Worm (Caenorhabditis elegans) whole organism, L2 larva: ENCODE data around the gene F31E8.5.

Source experiments
- C34F6.9 ChIP-seq: fragments of 150-350 bp; optimal IDR thresholded peaks from 2 replicates; lab custom pipeline; 2014; ENCODE audit warnings: missing biosample characterization, missing genetic modification characterization
- F13H6.1 ChIP-seq: sonication (generic microtip); optimal IDR thresholded peaks from 2 replicates; lab custom pipeline; 2016; ENCODE audit warnings: missing genetic modification characterization, missing compliant biosample characterization
- R02D3.7 ChIP-seq: fragments of 150-350 bp; optimal IDR thresholded peaks from 2 replicates; lab custom pipeline; 2014; ENCODE audit warnings: missing biosample characterization, missing genetic modification characterization
- Y55F3AM.14 ChIP-seq: fragments of 200-800 bp; sonication (Bioruptor generic); optimal IDR thresholded peaks from 2 replicates; lab custom pipeline; 2018; ENCODE audit warnings: mild to moderate bottlenecking, missing genetic modification characterization, missing compliant biosample characterization
- ZK546.5 ChIP-seq: sonication (generic microtip); optimal IDR thresholded peaks from 2 replicates; lab custom pipeline; 2017; ENCODE audit warnings: missing biosample characterization, missing genetic modification characterization
- alr-1 ChIP-seq: fragments of 150-350 bp; optimal IDR thresholded peaks from 2 replicates; lab custom pipeline; 2014; ENCODE audit warnings: missing biosample characterization, missing genetic modification characterization
- ama-1 ChIP-seq: fragments of 150-350 bp; optimal IDR thresholded peaks from 2 replicates; lab custom pipeline; 2018; ENCODE audit warnings: inconsistent platforms
- blmp-1 ChIP-seq: sonication (generic microtip); optimal IDR thresholded peaks from 2 replicates; lab custom pipeline; 2017; ENCODE audit warnings: missing genetic modification characterization, mild to moderate bottlenecking, missing compliant biosample characterization, antibody characterized with exemption, moderate library complexity; ENCODE audit not compliant: insufficient read depth
- ceh-16 ChIP-seq: fragments of 150-350 bp; optimal IDR thresholded peaks from 2 replicates; lab custom pipeline; 2014; ENCODE audit warnings: missing biosample characterization, missing genetic modification characterization
- crh-2 ChIP-seq: sonication (generic microtip); optimal IDR thresholded peaks from 2 replicates; lab custom pipeline; 2017; ENCODE audit warnings: missing biosample characterization, missing genetic modification characterization
- dmd-4 ChIP-seq: sonication (generic microtip); optimal IDR thresholded peaks from 2 replicates; lab custom pipeline; 2017; ENCODE audit warnings: missing biosample characterization, missing genetic modification characterization
- egl-27 ChIP-seq: sonication (generic microtip); optimal IDR thresholded peaks from 3 replicates; lab custom pipeline; 2017; ENCODE audit warnings: missing biosample characterization, missing genetic modification reagents, missing genetic modification characterization
- elt-1 ChIP-seq: fragments of 150-350 bp; optimal IDR thresholded peaks from 2 replicates; lab custom pipeline; 2014; ENCODE audit warnings: missing biosample characterization, missing genetic modification characterization
- elt-3 ChIP-seq: sonication (generic microtip); optimal IDR thresholded peaks from 2 replicates; lab custom pipeline; 2017; ENCODE audit warnings: missing biosample characterization, missing genetic modification characterization
- fos-1 ChIP-seq: fragments of 150-350 bp; optimal IDR thresholded peaks from 2 replicates; lab custom pipeline; 2014; ENCODE audit warnings: missing biosample characterization, missing genetic modification characterization
- gmeb-1 ChIP-seq: fragments of 150-350 bp; optimal IDR thresholded peaks from 2 replicates; lab custom pipeline; 2014; ENCODE audit warnings: missing biosample characterization, missing genetic modification characterization
- lin-11 ChIP-seq: fragments of 150-350 bp; sonication (generic microtip); optimal IDR thresholded peaks from 2 replicates; lab custom pipeline; 2014; ENCODE audit warnings: missing biosample characterization, missing genetic modification characterization, inconsistent platforms, mixed read lengths
- lin-13 ChIP-seq: fragments of 150-350 bp; optimal IDR thresholded peaks from 2 replicates; lab custom pipeline; 2014; ENCODE audit warnings: missing biosample characterization, missing genetic modification reagents, missing genetic modification characterization
- lin-39 ChIP-seq: fragments of 150-350 bp; optimal IDR thresholded peaks from 2 replicates; lab custom pipeline; 2014; ENCODE audit warnings: missing biosample characterization, missing genetic modification reagents, missing genetic modification characterization
- lsy-2 ChIP-seq, 2 experiments: fragments of 150-350 bp in 1 of 2; sonication (generic microtip) in 1 of 2; optimal IDR thresholded peaks; 2 replicates each; lab custom pipeline; 2014 to 2017; ENCODE audit warnings: missing biosample characterization in 2 of 2, missing genetic modification characterization in 2 of 2
- mab-5 ChIP-seq: fragments of 150-350 bp; optimal IDR thresholded peaks from 2 replicates; lab custom pipeline; 2014; ENCODE audit warnings: missing biosample characterization, missing genetic modification characterization
- mbf-1 ChIP-seq: sonication (generic microtip); optimal IDR thresholded peaks from 2 replicates; lab custom pipeline; 2017; ENCODE audit warnings: missing biosample characterization, missing genetic modification characterization
- mdl-1 ChIP-seq, 2 experiments: fragments of 150-350 bp in 1 of 2; sonication (generic microtip) in 1 of 2; optimal IDR thresholded peaks; 2 replicates each; lab custom pipeline; 2017; ENCODE audit warnings: missing biosample characterization in 2 of 2, missing genetic modification characterization in 2 of 2
- nhr-10 ChIP-seq: sonication (generic microtip); optimal IDR thresholded peaks from 2 replicates; lab custom pipeline; 2017; ENCODE audit warnings: missing biosample characterization, missing genetic modification characterization
- nhr-11 ChIP-seq: fragments of 150-350 bp; optimal IDR thresholded peaks from 2 replicates; lab custom pipeline; 2014; ENCODE audit warnings: missing biosample characterization, missing genetic modification characterization
- nhr-12 ChIP-seq: fragments of 150-350 bp; optimal IDR thresholded peaks from 2 replicates; lab custom pipeline; 2014; ENCODE audit warnings: missing biosample characterization, missing genetic modification characterization
- nhr-129 ChIP-seq: fragments of 150-350 bp; optimal IDR thresholded peaks from 2 replicates; lab custom pipeline; 2014; ENCODE audit warnings: missing biosample characterization, missing genetic modification characterization
- nhr-21 ChIP-seq: fragments of 150-350 bp; optimal IDR thresholded peaks from 2 replicates; lab custom pipeline; 2014; ENCODE audit warnings: missing biosample characterization, missing genetic modification characterization
- nhr-23 ChIP-seq: fragments of 150-350 bp; optimal IDR thresholded peaks from 2 replicates; lab custom pipeline; 2014; ENCODE audit warnings: missing biosample characterization, missing genetic modification reagents, missing genetic modification characterization
- nhr-237 ChIP-seq: fragments of 150-350 bp; optimal IDR thresholded peaks from 2 replicates; lab custom pipeline; 2014; ENCODE audit warnings: missing biosample characterization, missing genetic modification characterization
- nhr-6 ChIP-seq: fragments of 150-350 bp; optimal IDR thresholded peaks from 2 replicates; lab custom pipeline; 2014; ENCODE audit warnings: missing biosample characterization, missing genetic modification characterization
- nhr-77 ChIP-seq: fragments of 150-350 bp; optimal IDR thresholded peaks from 2 replicates; lab custom pipeline; 2014; ENCODE audit warnings: missing biosample characterization, missing genetic modification characterization
- peb-1 ChIP-seq: fragments of 150-350 bp; optimal IDR thresholded peaks from 2 replicates; lab custom pipeline; 2014; ENCODE audit warnings: missing biosample characterization, missing genetic modification characterization
- sem-4 ChIP-seq: fragments of 150-350 bp; optimal IDR thresholded peaks from 2 replicates; lab custom pipeline; 2014; ENCODE audit warnings: missing biosample characterization, missing genetic modification reagents, missing genetic modification characterization
- skn-1 ChIP-seq: sonication (generic microtip); optimal IDR thresholded peaks from 2 replicates; lab custom pipeline; 2017; ENCODE audit warnings: missing biosample characterization, missing genetic modification characterization
- sma-3 ChIP-seq: sonication (generic microtip); optimal IDR thresholded peaks from 2 replicates; lab custom pipeline; 2016; ENCODE audit warnings: missing genetic modification reagents, missing genetic modification characterization, missing compliant biosample characterization
- sma-9 ChIP-seq, 2 experiments: fragments of 150-350 bp in 1 of 2; sonication (generic microtip) in 1 of 2; optimal IDR thresholded peaks; 2 replicates each; lab custom pipeline; 2014 to 2016; ENCODE audit warnings: missing genetic modification characterization in 2 of 2, mild to moderate bottlenecking in 1 of 2, missing biosample characterization in 1 of 2, missing compliant biosample characterization in 1 of 2, missing genetic modification reagents in 1 of 2, moderate library complexity in 1 of 2
- snpc-4 ChIP-seq: fragments of 150-350 bp; optimal IDR thresholded peaks from 2 replicates; lab custom pipeline; 2014; ENCODE audit warnings: missing biosample characterization, missing genetic modification characterization
- unc-39 ChIP-seq: fragments of 150-350 bp; optimal IDR thresholded peaks from 2 replicates; lab custom pipeline; 2014; ENCODE audit warnings: missing biosample characterization, missing genetic modification characterization
- unc-62 ChIP-seq: fragments of 150-350 bp; optimal IDR thresholded peaks from 2 replicates; lab custom pipeline; 2014; ENCODE audit warnings: missing biosample characterization, missing genetic modification reagents, missing genetic modification characterization
- zag-1 ChIP-seq: fragments of 150-350 bp; optimal IDR thresholded peaks from 2 replicates; lab custom pipeline; 2014; ENCODE audit warnings: missing biosample characterization, missing genetic modification characterization
- ztf-1 ChIP-seq: fragments of 200-800 bp; sonication (Bioruptor generic); conservative IDR thresholded peaks from 2 replicates; pipeline ENCODE4 v1.3.6; 2022; ENCODE audit warnings: missing genetic modification characterization, missing compliant biosample characterization
- ztf-11 ChIP-seq: sonication (generic microtip); optimal IDR thresholded peaks from 2 replicates; lab custom pipeline; 2017; ENCODE audit warnings: missing biosample characterization, missing genetic modification characterization
- ztf-4 ChIP-seq: fragments of 150-350 bp; optimal IDR thresholded peaks from 2 replicates; lab custom pipeline; 2014; ENCODE audit warnings: missing biosample characterization, missing genetic modification characterization

The F31E8.5 gene

DNA sequence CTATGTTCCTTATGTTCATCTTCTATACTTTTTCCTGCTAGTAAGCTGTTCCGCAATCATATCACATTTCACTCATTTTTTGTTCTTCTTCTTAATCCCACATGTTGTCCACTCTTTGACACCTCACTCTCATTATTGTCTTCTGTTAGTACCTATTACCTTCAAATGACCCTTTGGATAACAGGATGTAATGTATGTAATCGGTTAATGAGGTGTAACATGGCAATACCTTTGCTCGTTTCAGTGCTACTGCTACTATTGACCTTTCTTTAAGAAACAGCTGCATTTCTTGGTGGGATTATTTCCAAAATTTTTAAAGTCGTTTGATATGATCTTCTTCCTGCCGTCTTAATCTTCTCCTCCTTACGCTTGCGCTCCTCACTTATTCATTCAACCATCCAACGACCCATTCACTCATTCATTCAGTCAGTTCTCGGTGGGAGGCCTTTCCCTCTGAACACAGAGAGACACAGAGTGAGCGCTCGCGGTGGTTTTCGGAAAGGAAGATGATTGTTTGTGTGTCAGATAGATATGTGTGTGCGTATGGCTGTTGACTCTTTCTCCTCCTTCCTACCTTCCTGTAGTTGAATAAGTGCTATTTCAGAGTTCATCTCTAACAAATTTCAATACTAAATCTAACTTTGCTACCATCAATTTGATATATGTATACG, 24.6 kb upstream of the F31E8.5 start:
- TF ChIP-seq ztf-4 (tag; lab: Kevin White, UChicago) = no peak
- TF ChIP-seq nhr-23 (tag; lab: Kevin White, UChicago) = no peak
- no peak for TF ChIP-seq ztf-1 (GFP tag; lab: Robert Waterston, UW)
- TF ChIP-seq nhr-129 = peak; percentile 41
- TF ChIP-seq lsy-2 (tag; optimal IDR thresholded peaks at IDR 0.05; lab: Kevin White, UChicago) = no peak
- no peak for TF ChIP-seq sma-3 (GFP tag; lab: Kevin White, UChicago)
- TF ChIP-seq nhr-11 (tag; lab: Kevin White, UChicago) = no peak
- peak; percentile 4 for TF ChIP-seq F13H6.1 (tag; lab: Kevin White, UChicago)
- TF ChIP-seq ama-1 (lab: Kevin White, UChicago) = no peak
- no peak for TF ChIP-seq snpc-4 (tag; lab: Kevin White, UChicago)
- TF ChIP-seq fos-1 = peak; percentile 29
- TF ChIP-seq ceh-16 (tag; lab: Kevin White, UChicago) = no peak
- no peak for TF ChIP-seq nhr-77 (tag; lab: Kevin White, UChicago)
- no peak for TF ChIP-seq C34F6.9
- TF ChIP-seq lin-11 (tag; lab: Kevin White, UChicago) = no peak
- TF ChIP-seq mbf-1 (tag; lab: Kevin White, UChicago) = no peak
- TF ChIP-seq egl-27 (tag; lab: Kevin White, UChicago) = no peak
- no peak for TF ChIP-seq nhr-12 (tag; lab: Kevin White, UChicago)
- TF ChIP-seq crh-2 (tag; lab: Kevin White, UChicago) = no peak
- no peak for TF ChIP-seq elt-3 (tag; lab: Kevin White, UChicago)
- TF ChIP-seq lin-39 (tag; lab: Kevin White, UChicago) = no peak
- no peak for TF ChIP-seq mab-5 (tag; lab: Kevin White, UChicago)
- no peak for TF ChIP-seq peb-1 (tag; lab: Kevin White, UChicago)
- no peak for TF ChIP-seq gmeb-1 (tag; lab: Kevin White, UChicago)
- peak in 1 of 2 experiments; percentile 4 for TF ChIP-seq mdl-1 (tag; optimal IDR thresholded peaks at IDR 0.05; lab: Kevin White, UChicago)

DNA sequence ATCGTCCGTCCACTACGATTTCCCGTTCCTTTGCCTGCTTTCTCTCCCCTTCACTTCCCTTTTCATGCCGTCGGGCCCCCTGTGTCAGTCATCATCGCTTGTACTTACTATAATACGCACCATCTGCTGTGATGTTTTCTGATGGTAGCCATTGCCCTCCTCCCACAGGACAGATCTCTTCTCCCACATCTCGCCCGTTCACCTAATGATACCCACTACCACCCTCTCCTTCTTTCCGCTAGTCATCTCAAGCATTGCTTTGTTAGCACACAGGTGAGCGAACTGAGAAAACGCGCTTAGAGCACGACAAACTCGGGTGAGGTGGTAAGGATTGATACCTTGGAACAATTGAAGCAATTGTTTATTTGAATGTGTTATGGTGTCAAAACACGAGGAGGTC, 23.9 kb upstream of the F31E8.5 start:
- TF ChIP-seq nhr-11 (tag; lab: Kevin White, UChicago) = no peak
- no peak for TF ChIP-seq lin-13 (GFP tag; lab: Kevin White, UChicago)
- no peak for TF ChIP-seq R02D3.7 (tag; lab: Kevin White, UChicago)
- TF ChIP-seq ztf-1 (GFP tag; lab: Robert Waterston, UW) = no peak
- TF ChIP-seq lsy-2 (tag; optimal IDR thresholded peaks at IDR 0.05; lab: Kevin White, UChicago) = no peak
- no peak for TF ChIP-seq Y55F3AM.14 (GFP tag; lab: Kevin White, UChicago)
- peak; percentile 37 for TF ChIP-seq blmp-1
- TF ChIP-seq ceh-16 (tag; lab: Kevin White, UChicago) = no peak
- no peak for TF ChIP-seq mbf-1 (tag; lab: Kevin White, UChicago)
- no peak for TF ChIP-seq alr-1 (tag; lab: Kevin White, UChicago)
- no peak for TF ChIP-seq ztf-11 (tag; lab: Kevin White, UChicago)
- TF ChIP-seq nhr-129 = peak; percentile 1
- TF ChIP-seq ZK546.5 (tag; lab: Kevin White, UChicago) = no peak

DNA sequence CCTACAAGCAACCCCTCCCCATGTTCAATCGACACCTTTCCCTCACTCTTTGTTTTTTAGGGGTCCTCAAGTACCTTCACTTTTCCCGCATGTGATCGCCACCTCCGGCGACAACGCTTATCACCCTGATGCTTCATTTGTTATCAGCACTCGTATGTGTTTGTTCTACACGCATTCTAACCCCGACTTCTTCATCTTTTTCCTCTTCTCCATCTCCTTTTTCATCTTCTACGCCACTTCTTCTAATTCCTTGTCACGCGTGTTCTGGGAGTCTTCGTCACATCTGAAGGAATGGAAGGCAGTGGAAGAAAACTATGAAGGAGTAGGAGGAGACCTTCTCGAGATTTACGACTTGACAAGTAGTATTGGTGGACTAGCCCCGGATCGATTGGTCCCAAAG, 22.9 kb upstream of the F31E8.5 start:
- TF ChIP-seq Y55F3AM.14 (GFP tag; lab: Kevin White, UChicago) (no peak), nhr-12 (tag; lab: Kevin White, UChicago) (no peak), lin-39 (tag; lab: Kevin White, UChicago) (no peak), ZK546.5 (tag; lab: Kevin White, UChicago) (no peak), nhr-23 (tag; lab: Kevin White, UChicago) (no peak), skn-1 (tag; lab: Kevin White, UChicago) (no peak), R02D3.7 (tag; lab: Kevin White, UChicago) (no peak), lsy-2 (tag; optimal IDR thresholded peaks at IDR 0.05; lab: Kevin White, UChicago) (no peak), ztf-1 (GFP tag; lab: Robert Waterston, UW) (no peak), crh-2 (tag; lab: Kevin White, UChicago) (no peak), peb-1 (tag; lab: Kevin White, UChicago) (no peak), unc-39 (no peak), gmeb-1 (tag; lab: Kevin White, UChicago) (no peak), ama-1 (lab: Kevin White, UChicago) (no peak), nhr-21 (tag; lab: Kevin White, UChicago) (peak; percentile 30), sem-4 (tag; lab: Kevin White, UChicago) (no peak), nhr-10 (tag; lab: Kevin White, UChicago) (no peak), nhr-237 (tag; lab: Kevin White, UChicago) (no peak), mdl-1 (tag; optimal IDR thresholded peaks at IDR 0.05; lab: Kevin White, UChicago) (no peak), alr-1 (tag; lab: Kevin White, UChicago) (no peak), lin-13 (GFP tag; lab: Kevin White, UChicago) (no peak), elt-1 (tag; lab: Kevin White, UChicago) (no peak), blmp-1 (peak; percentile 3), sma-9 (GFP tag; optimal IDR thresholded peaks at IDR 0.05; lab: Kevin White, UChicago) (peak; percentile 35), sma-9 (tag; optimal IDR thresholded peaks at IDR 0.05; lab: Kevin White, UChicago) (no peak), mab-5 (tag; lab: Kevin White, UChicago) (peak; percentile 61), nhr-6 (tag; lab: Kevin White, UChicago) (no peak), dmd-4 (tag; lab: Kevin White, UChicago) (no peak), mbf-1 (tag; lab: Kevin White, UChicago) (no peak), sma-3 (GFP tag; lab: Kevin White, UChicago) (no peak), ztf-11 (tag; lab: Kevin White, UChicago) (no peak), C34F6.9 (no peak), elt-3 (tag; lab: Kevin White, UChicago) (no peak), nhr-129 (peak; percentile 55), zag-1 (tag; lab: Kevin White, UChicago) (no peak), unc-62 (GFP tag; lab: Kevin White, UChicago) (no peak), fos-1 (peak; percentile 46), ceh-16 (tag; lab: Kevin White, UChicago) (no peak)
